Worm (Caenorhabditis elegans): ENCODE measurements around the gene dkc-1.

The dkc-1 gene

DNA sequence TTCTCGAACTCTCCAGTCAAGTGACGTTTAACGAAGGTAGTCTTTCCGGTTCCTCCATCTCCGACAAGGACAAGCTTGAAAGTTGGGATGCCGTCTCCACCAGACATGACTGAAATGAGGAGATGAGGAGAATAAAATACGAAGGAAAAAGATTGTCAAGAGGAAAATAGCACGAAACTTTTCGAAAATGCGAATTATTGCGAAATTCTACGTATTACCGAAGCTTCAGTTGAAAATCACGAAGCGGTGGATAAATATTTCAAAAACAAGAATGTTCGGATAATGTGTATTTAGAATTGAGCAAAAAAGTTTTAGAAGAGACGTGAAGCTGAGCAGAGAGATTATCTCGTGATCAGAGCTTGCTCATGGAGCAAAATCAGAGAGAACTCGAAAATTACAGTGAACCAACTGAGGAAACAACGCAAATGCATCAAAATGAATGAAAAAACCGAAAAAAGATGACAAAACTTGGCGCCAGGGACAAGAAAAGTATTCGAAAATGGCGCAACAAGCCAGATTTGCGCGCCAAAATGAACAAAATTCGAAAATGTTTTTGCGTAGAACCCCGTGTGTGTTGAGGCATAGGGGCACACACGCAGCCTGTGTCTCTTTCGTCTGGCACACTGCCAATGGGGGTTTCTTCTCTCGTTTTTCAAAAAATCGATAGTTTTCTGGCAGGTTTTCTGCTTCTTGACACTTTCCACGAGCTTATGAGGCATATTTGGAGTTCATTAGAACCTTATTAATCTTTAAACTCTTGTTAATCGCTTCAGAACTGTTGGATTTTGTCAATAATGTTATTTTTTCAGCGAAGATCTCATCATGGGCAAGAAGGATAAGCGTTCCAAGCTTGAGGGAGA lies at the start of gene dkc-1, which contains the start of gene ran-1:
dkc-1 (plus strand) TSS at position 810 of the 860 bp plus-strand sequence.
ran-1 (minus strand) TSS at position 109 of the 860 bp plus-strand sequence.
- no peak for TF ChIP-seq ceh-9 (tag; optimal IDR thresholded peaks at IDR 0.05)
- peak; percentile 55 for TF ChIP-seq elt-2 (tag; optimal IDR thresholded peaks at IDR 0.05)
- TF ChIP-seq nhr-76 (tag; optimal IDR thresholded peaks at IDR 0.05), result no peak
- peak; percentile 75 for TF ChIP-seq lin-39 (tag; optimal IDR thresholded peaks at IDR 0.05)
- no peak for TF ChIP-seq ceh-82 (tag; optimal IDR thresholded peaks at IDR 0.05)
- no peak for TF ChIP-seq R02D3.7 (tag; optimal IDR thresholded peaks at IDR 0.05)
- TF ChIP-seq ceh-16 (tag; optimal IDR thresholded peaks at IDR 0.05), result no peak
- no peak for TF ChIP-seq sea-2 (GFP tag; optimal IDR thresholded peaks at IDR 0.05)
- TF ChIP-seq eor-1 (tag; optimal IDR thresholded peaks at IDR 0.05), result no peak
- TF ChIP-seq nhr-25 (tag; optimal IDR thresholded peaks at IDR 0.05), result peak; percentile 73
- TF ChIP-seq lin-15B (tag; optimal IDR thresholded peaks at IDR 0.05), result peak; percentile 72
- TF ChIP-seq tbx-2 (tag; optimal IDR thresholded peaks at IDR 0.05), result no peak
- TF ChIP-seq hmg-11 (tag; optimal IDR thresholded peaks at IDR 0.05), result peak; percentile 73
- no peak for TF ChIP-seq nhr-12 (tag; optimal IDR thresholded peaks at IDR 0.05)
- peak; percentile 15 for TF ChIP-seq pqm-1 (tag; optimal IDR thresholded peaks at IDR 0.05)
- TF ChIP-seq ZK546.5 (tag; optimal IDR thresholded peaks at IDR 0.05), result no peak
- TF ChIP-seq lsy-12 (tag; optimal IDR thresholded peaks at IDR 0.05), result no peak
- TF ChIP-seq skn-1 (tag; optimal IDR thresholded peaks at IDR 0.05), result peak; percentile 82
- TF ChIP-seq elt-1 (tag; optimal IDR thresholded peaks at IDR 0.05), result no peak
- TF ChIP-seq mml-1 (tag; optimal IDR thresholded peaks at IDR 0.05), result no peak
- no peak for TF ChIP-seq zag-1 (tag; optimal IDR thresholded peaks at IDR 0.05)
- TF ChIP-seq fos-1 (tag; optimal IDR thresholded peaks at IDR 0.05), result no peak
- TF ChIP-seq egl-5 (tag; optimal IDR thresholded peaks at IDR 0.05), result peak; percentile 59
- TF ChIP-seq nhr-237 (tag; optimal IDR thresholded peaks at IDR 0.05), result no peak
- TF ChIP-seq jun-1 (tag; optimal IDR thresholded peaks at IDR 0.05), result no peak
- TF ChIP-seq elt-3 (tag; optimal IDR thresholded peaks at IDR 0.05), result no peak
- TF ChIP-seq fkh-10 (GFP tag; optimal IDR thresholded peaks at IDR 0.05), result no peak
- TF ChIP-seq pha-4 (tag; optimal IDR thresholded peaks at IDR 0.05), result peak; percentile 81
- no peak for TF ChIP-seq ztf-4 (tag; optimal IDR thresholded peaks at IDR 0.05)
- peak; percentile 47 for TF ChIP-seq ama-1 (optimal IDR thresholded peaks at IDR 0.05)
- TF ChIP-seq unc-39 (tag; optimal IDR thresholded peaks at IDR 0.05), result no peak
- TF ChIP-seq unc-62 (GFP tag; optimal IDR thresholded peaks at IDR 0.05), result no peak
- TF ChIP-seq aly-2 (tag; optimal IDR thresholded peaks at IDR 0.05), result no peak
- peak; percentile 55 for TF ChIP-seq nhr-23 (tag; optimal IDR thresholded peaks at IDR 0.05)
- no peak for TF ChIP-seq nhr-67 (tag; optimal IDR thresholded peaks at IDR 0.05)
- TF ChIP-seq fkh-2 (tag; optimal IDR thresholded peaks at IDR 0.05), result no peak
- TF ChIP-seq nhr-77 (tag; optimal IDR thresholded peaks at IDR 0.05), result no peak
- no peak for TF ChIP-seq egl-27 (tag; optimal IDR thresholded peaks at IDR 0.05)
- peak; percentile 76 for TF ChIP-seq snpc-4 (tag; optimal IDR thresholded peaks at IDR 0.05)
- TF ChIP-seq nhr-11 (tag; optimal IDR thresholded peaks at IDR 0.05), result no peak
- peak; percentile 74 for TF ChIP-seq ceh-28 (tag; optimal IDR thresholded peaks at IDR 0.05)
- no peak for TF ChIP-seq nhr-43 (tag; optimal IDR thresholded peaks at IDR 0.05; ENCODE audit: poor library complexity, severe bottlenecking)
- no peak for TF ChIP-seq nhr-28 (tag; optimal IDR thresholded peaks at IDR 0.05)
- no peak for TF ChIP-seq mdl-1 (tag; optimal IDR thresholded peaks at IDR 0.05)
- no peak for TF ChIP-seq ztf-11 (tag; optimal IDR thresholded peaks at IDR 0.05)
- TF ChIP-seq daf-12 (tag; optimal IDR thresholded peaks at IDR 0.05), result no peak
- peak; percentile 93 for TF ChIP-seq nfya-1 (tag; optimal IDR thresholded peaks at IDR 0.05; ENCODE audit: insufficient read depth)
